Worm (Caenorhabditis elegans): ENCODE results near the gene nbs-1.
"Not testable (repeated sequence)": the region's sequence is repeated elsewhere in the genome, so short reads cannot be mapped to it uniquely, and the experiment has no call there.

The nbs-1 gene

ce11 chrII:11125059-11125594, 28.8 kb upstream of the nbs-1 start:
- TF ChIP-seq nhr-111 (GFP tag; optimal IDR thresholded peaks at IDR 0.05) (no peak), pha-4 (GFP tag; IDR thresholded peaks at IDR 0.05) (0 out of 2 replicates have a peak, but pooled peaks have one; percentile 20), pha-4 (tag; optimal IDR thresholded peaks at IDR 0.05) (no peak), lim-7 (GFP tag; IDR thresholded peaks at IDR 0.05) (0 out of 2 replicates have a peak, but pooled peaks have one; percentile 27), R02D3.7 (tag; optimal IDR thresholded peaks at IDR 0.05) (no peak), lsy-2 (tag; optimal IDR thresholded peaks at IDR 0.05) (no peak), lin-38 (GFP tag; IDR thresholded peaks at IDR 0.05) (peak; percentile 59; the same call in 1 of the 2 replicates), vab-7 (GFP tag; IDR thresholded peaks at IDR 0.05) (0 out of 2 replicates have a peak, but pooled peaks have one; percentile 30), lin-1 (GFP tag; IDR thresholded peaks at IDR 0.05) (peak; percentile 9; the same call in 1 of the 2 replicates), F49E8.2 (tag; optimal IDR thresholded peaks at IDR 0.05; ENCODE audit: borderline replicate concordance) (peak; percentile 62), unc-39 (tag; optimal IDR thresholded peaks at IDR 0.05) (no peak), ztf-11 (tag; optimal IDR thresholded peaks at IDR 0.05) (no peak), mdl-1 (tag; optimal IDR thresholded peaks at IDR 0.05) (no peak), zfp-2 (tag; optimal IDR thresholded peaks at IDR 0.05) (no peak), aha-1 (tag) (peak; percentile 13), nhr-28 (tag; optimal IDR thresholded peaks at IDR 0.05) (no peak), arid-1 (GFP tag; conservative IDR thresholded peaks at IDR 0.05) (peak; percentile 17; the same call in 1 of the 2 replicates), set-16 (GFP tag; IDR thresholded peaks at IDR 0.05) (no peak), hlh-11 (tag; optimal IDR thresholded peaks at IDR 0.05) (no peak), lir-3 (tag; optimal IDR thresholded peaks at IDR 0.05) (no peak), Y75B8A.6 (GFP tag; IDR thresholded peaks at IDR 0.05) (no peak), nhr-6 (tag; optimal IDR thresholded peaks at IDR 0.05) (no peak), snpc-1.2 (GFP tag; IDR thresholded peaks at IDR 0.05) (peak; percentile 39; the same call in 1 of the 2 replicates), ceh-62 (tag; optimal IDR thresholded peaks at IDR 0.05) (no peak), hlh-30 (tag; optimal IDR thresholded peaks at IDR 0.05; ENCODE audit: insufficient read depth) (no peak), fkh-10 (GFP tag; optimal IDR thresholded peaks at IDR 0.05) (no peak), aly-2 (tag; optimal IDR thresholded peaks at IDR 0.05) (peak; percentile 45), nhr-48 (tag; optimal IDR thresholded peaks at IDR 0.05) (no peak), Y48G9A.11 (GFP tag; IDR thresholded peaks at IDR 0.05) (0 out of 2 replicates have a peak, but pooled peaks have one; percentile 34), attf-4 (tag; optimal IDR thresholded peaks at IDR 0.05) (no peak), php-3 (GFP tag; IDR thresholded peaks at IDR 0.05) (no peak)

- not testable (repeated sequence) for TF ChIP-seq lin-15B (tag; optimal IDR thresholded peaks at IDR 0.05); ces-1 (GFP tag; optimal IDR thresholded peaks at IDR 0.05); mdl-1 (tag; optimal IDR thresholded peaks at IDR 0.05)
These were observed 25.5 kb upstream of the nbs-1 start, which contains the start of gene W10C6.2 for ce11 chrII:11121800-11122199. Gene W10C6.2 (minus strand): TSS chrII:11121900.

ce11 chrII:11112419-11112818, 16.1 kb upstream of the nbs-1 start, which contains the start of gene mat-2:
Gene mat-2 (plus strand): TSS chrII:11112719.
- no peak for TF ChIP-seq F37D6.2 (tag; optimal IDR thresholded peaks at IDR 0.05)
- no peak for TF ChIP-seq gei-8 (GFP tag; optimal IDR thresholded peaks at IDR 0.05)
- TF ChIP-seq dmd-8 (GFP tag; IDR thresholded peaks at IDR 0.05): no peak
- TF ChIP-seq vab-7 (GFP tag; IDR thresholded peaks at IDR 0.05): no peak
- TF ChIP-seq spr-1 (tag; optimal IDR thresholded peaks at IDR 0.05): no peak
- TF ChIP-seq mxl-2 (GFP tag; conservative IDR thresholded peaks at IDR 0.05): no peak
- TF ChIP-seq aha-1 (tag): peak; percentile 5
